Fruit fly (Drosophila melanogaster): ENCODE measurements around the gene CG12239.

- TF ChIP-seq Hr78 (GFP tag; optimal IDR thresholded peaks at IDR 0.05) (no peak), Hnf4 (GFP tag; optimal IDR thresholded peaks at IDR 0.05) (no peak), Rel (GFP tag; optimal IDR thresholded peaks at IDR 0.05) (no peak), Rel (tag; optimal IDR thresholded peaks at IDR 0.05) (no peak), fru (GFP tag; optimal IDR thresholded peaks at IDR 0.05) (no peak), dsf (GFP tag; optimal IDR thresholded peaks at IDR 0.05; ENCODE audit: borderline replicate concordance) (no peak), CrebA (GFP tag; optimal IDR thresholded peaks at IDR 0.05; ENCODE audit: borderline replicate concordance) (no peak), Mio (GFP tag; optimal IDR thresholded peaks at IDR 0.05) (no peak)
Observed at dm6 chrX:5766732-5767131, 25.2 kb upstream of the CG12239 start.

Measured in whole organism, wandering third instar larva.